Worm (Caenorhabditis elegans) whole organism, L3 larva: Measurements from ENCODE around the gene xpo-3.

ENCODE experiments used
- R02D3.7 ChIP-seq: fragments of 150-350 bp; optimal IDR thresholded peaks from 2 replicates; lab custom pipeline; 2014; ENCODE audit warnings: missing biosample characterization, missing genetic modification characterization
- ZK546.5 ChIP-seq: sonication (generic microtip); optimal IDR thresholded peaks from 2 replicates; lab custom pipeline; 2017; ENCODE audit warnings: missing biosample characterization, missing genetic modification characterization
- ceh-16 ChIP-seq: sonication (generic microtip); optimal IDR thresholded peaks from 2 replicates; lab custom pipeline; 2017; ENCODE audit warnings: missing biosample characterization, missing genetic modification characterization
- ceh-82 ChIP-seq: fragments of 150-350 bp; optimal IDR thresholded peaks from 2 replicates; lab custom pipeline; 2014; ENCODE audit warnings: missing biosample characterization, missing genetic modification characterization
- ceh-9 ChIP-seq: sonication (generic microtip); optimal IDR thresholded peaks from 2 replicates; lab custom pipeline; 2018; ENCODE audit warnings: missing biosample characterization, missing genetic modification characterization
- daf-12 ChIP-seq: fragments of 150-350 bp; optimal IDR thresholded peaks from 2 replicates; lab custom pipeline; 2014; ENCODE audit warnings: missing biosample characterization, missing genetic modification reagents, missing genetic modification characterization
- egl-27 ChIP-seq: sonication (generic microtip); optimal IDR thresholded peaks from 4 replicates; lab custom pipeline; 2017; ENCODE audit warnings: missing biosample characterization, missing genetic modification reagents, missing genetic modification characterization
- elt-1 ChIP-seq: fragments of 150-350 bp; optimal IDR thresholded peaks from 2 replicates; lab custom pipeline; 2014; ENCODE audit warnings: missing biosample characterization, missing genetic modification characterization
- elt-2 ChIP-seq: sonication (generic microtip); optimal IDR thresholded peaks from 2 replicates; lab custom pipeline; 2016; ENCODE audit warnings: missing genetic modification reagents, mild to moderate bottlenecking, missing genetic modification characterization, missing compliant biosample characterization
- elt-3 ChIP-seq, 3 experiments: fragments of 150-350 bp in 1 of 3; sonication (generic microtip) in 2 of 3; optimal IDR thresholded peaks; 2 replicates in 2 of 3; 4 replicates in 1 of 3; lab custom pipeline; 2014 to 2017; ENCODE audit warnings: missing biosample characterization in 3 of 3, missing genetic modification characterization in 3 of 3
- eor-1 ChIP-seq, 2 experiments: fragments of 150-350 bp; optimal IDR thresholded peaks; 2 replicates each; lab custom pipeline; 2014 to 2018; ENCODE audit warnings: missing biosample characterization in 2 of 2, missing genetic modification characterization in 2 of 2
- fkh-10 ChIP-seq: sonication (generic microtip); optimal IDR thresholded peaks from 2 replicates; lab custom pipeline; 2017; ENCODE audit warnings: missing biosample characterization, missing genetic modification reagents, missing genetic modification characterization
- fkh-2 ChIP-seq: fragments of 150-350 bp; optimal IDR thresholded peaks from 2 replicates; lab custom pipeline; 2014; ENCODE audit warnings: missing biosample characterization, missing genetic modification reagents, missing genetic modification characterization
- fos-1 ChIP-seq: fragments of 150-350 bp; optimal IDR thresholded peaks from 2 replicates; lab custom pipeline; 2014; ENCODE audit warnings: missing biosample characterization, missing genetic modification characterization
- jun-1 ChIP-seq: fragments of 150-350 bp; optimal IDR thresholded peaks from 2 replicates; lab custom pipeline; 2014; ENCODE audit warnings: missing biosample characterization, missing genetic modification reagents, missing genetic modification characterization
- lin-15B ChIP-seq: fragments of 150-350 bp; optimal IDR thresholded peaks from 2 replicates; lab custom pipeline; 2014; ENCODE audit warnings: missing biosample characterization, missing genetic modification characterization
- lsy-12 ChIP-seq: sonication (generic microtip); optimal IDR thresholded peaks from 2 replicates; lab custom pipeline; 2016; ENCODE audit warnings: mild to moderate bottlenecking, missing genetic modification characterization, missing compliant biosample characterization
- mdl-1 ChIP-seq: fragments of 150-350 bp; optimal IDR thresholded peaks from 2 replicates; lab custom pipeline; 2014; ENCODE audit warnings: missing biosample characterization, missing genetic modification characterization
- mml-1 ChIP-seq: fragments of 150-350 bp; sonication (generic microtip); optimal IDR thresholded peaks from 3 replicates; lab custom pipeline; 2014; ENCODE audit warnings: missing biosample characterization, missing genetic modification characterization
- nhr-11 ChIP-seq: fragments of 150-350 bp; optimal IDR thresholded peaks from 2 replicates; lab custom pipeline; 2014; ENCODE audit warnings: missing biosample characterization, missing genetic modification characterization
- nhr-12 ChIP-seq: fragments of 150-350 bp; optimal IDR thresholded peaks from 2 replicates; lab custom pipeline; 2014; ENCODE audit warnings: missing biosample characterization, missing genetic modification characterization
- nhr-23 ChIP-seq: fragments of 150-350 bp; optimal IDR thresholded peaks from 2 replicates; lab custom pipeline; 2014; ENCODE audit warnings: missing biosample characterization, missing genetic modification reagents, missing genetic modification characterization
- nhr-237 ChIP-seq: fragments of 150-350 bp; optimal IDR thresholded peaks from 2 replicates; lab custom pipeline; 2014; ENCODE audit warnings: missing biosample characterization, missing genetic modification characterization
- nhr-25 ChIP-seq: sonication (generic microtip); optimal IDR thresholded peaks from 2 replicates; lab custom pipeline; 2017; ENCODE audit warnings: missing biosample characterization, missing genetic modification characterization
- nhr-28 ChIP-seq: fragments of 150-350 bp; optimal IDR thresholded peaks from 2 replicates; lab custom pipeline; 2014; ENCODE audit warnings: missing biosample characterization, missing genetic modification characterization
- nhr-43 ChIP-seq: sonication (generic microtip); optimal IDR thresholded peaks from 2 replicates; lab custom pipeline; 2016; ENCODE audit warnings: mild to moderate bottlenecking, missing genetic modification characterization, missing compliant biosample characterization; ENCODE audit not compliant: poor library complexity, severe bottlenecking
- nhr-76 ChIP-seq: fragments of 150-350 bp; sonication (generic microtip); optimal IDR thresholded peaks from 5 replicates; lab custom pipeline; 2014; ENCODE audit warnings: missing biosample characterization, missing genetic modification characterization
- nhr-77 ChIP-seq: fragments of 150-350 bp; optimal IDR thresholded peaks from 2 replicates; lab custom pipeline; 2014; ENCODE audit warnings: missing biosample characterization, missing genetic modification characterization
- pqm-1 ChIP-seq: fragments of 150-350 bp; optimal IDR thresholded peaks from 2 replicates; lab custom pipeline; 2017; ENCODE audit warnings: missing biosample characterization, missing genetic modification characterization, inconsistent platforms
- sea-2 ChIP-seq: fragments of 150-350 bp; sonication (generic microtip); optimal IDR thresholded peaks from 4 replicates; lab custom pipeline; 2014; ENCODE audit warnings: missing biosample characterization, missing genetic modification reagents, missing genetic modification characterization
- skn-1 ChIP-seq: fragments of 150-350 bp; optimal IDR thresholded peaks from 2 replicates; lab custom pipeline; 2014; ENCODE audit warnings: missing biosample characterization, missing genetic modification characterization
- snpc-4 ChIP-seq: fragments of 150-350 bp; optimal IDR thresholded peaks from 2 replicates; lab custom pipeline; 2014; ENCODE audit warnings: missing biosample characterization, missing genetic modification characterization
- tbx-2 ChIP-seq: sonication (generic microtip); optimal IDR thresholded peaks from 2 replicates; lab custom pipeline; 2016; ENCODE audit warnings: mild to moderate bottlenecking, missing genetic modification characterization, missing compliant biosample characterization
- unc-62 ChIP-seq: fragments of 150-350 bp; sonication (generic microtip); optimal IDR thresholded peaks from 4 replicates; lab custom pipeline; 2014; ENCODE audit warnings: missing biosample characterization, missing genetic modification reagents, missing genetic modification characterization
- zag-1 ChIP-seq: fragments of 150-350 bp; optimal IDR thresholded peaks from 2 replicates; lab custom pipeline; 2014; ENCODE audit warnings: missing biosample characterization, missing genetic modification characterization
- ztf-11 ChIP-seq: fragments of 150-350 bp; optimal IDR thresholded peaks from 2 replicates; lab custom pipeline; 2014; ENCODE audit warnings: missing biosample characterization, missing genetic modification characterization
- ztf-4 ChIP-seq: fragments of 150-350 bp; optimal IDR thresholded peaks from 2 replicates; lab custom pipeline; 2014; ENCODE audit warnings: missing biosample characterization, missing genetic modification characterization

Gene xpo-3

DNA sequence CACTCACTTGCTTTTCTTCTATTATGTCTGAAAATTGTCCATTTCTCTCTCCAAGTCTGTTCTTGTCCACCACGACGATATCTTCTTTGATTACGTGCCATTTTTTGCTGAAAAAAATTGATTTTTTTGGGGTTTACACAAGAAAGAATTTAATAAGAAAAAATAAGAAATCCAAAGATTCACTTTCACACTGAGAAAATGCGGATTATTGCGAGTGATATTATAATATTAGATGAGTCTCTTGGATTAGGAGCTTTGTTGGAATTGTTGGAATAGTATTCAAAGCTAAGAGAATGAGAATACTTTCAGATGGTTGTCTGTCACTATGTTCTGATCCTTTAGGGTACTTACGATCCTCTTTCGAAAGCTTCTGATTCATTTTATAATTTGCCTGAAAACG is 15.0 kb upstream of the xpo-3 start, which contains the start of gene F20D12.7:
TSS of gene F20D12.7 (minus strand) at position 101 of the 400 bp plus-strand sequence.
- TF ChIP-seq ZK546.5 (no peak), elt-2 (tag; lab: Kevin White, UChicago) (no peak), nhr-23 (tag; lab: Kevin White, UChicago) (no peak)

DNA sequence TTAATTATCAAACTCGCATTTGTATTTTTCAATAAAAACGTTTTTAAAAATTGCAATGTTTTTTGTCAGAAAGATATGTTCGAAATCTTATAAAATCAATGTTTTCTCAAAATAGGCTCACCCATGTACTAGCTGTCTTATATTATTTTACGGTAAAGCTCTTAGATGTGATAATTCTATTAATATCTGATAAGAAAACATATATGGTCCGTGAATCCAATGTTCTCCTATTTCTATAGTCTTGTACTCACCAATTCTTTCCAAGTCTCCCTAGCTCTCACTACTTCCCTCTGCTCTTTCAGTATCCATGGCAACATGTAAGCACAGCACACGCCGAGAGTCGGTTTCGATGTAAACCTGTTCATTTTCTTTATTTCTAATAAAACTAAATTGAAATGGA is 9.9 kb upstream of the xpo-3 start, which contains the start of gene bbs-2:
TSS of gene bbs-2 (plus strand) at position 301 of the 400 bp plus-strand sequence.
- TF ChIP-seq tbx-2 (tag; lab: Kevin White, UChicago) (no peak), ceh-82 (tag; lab: Kevin White, UChicago) (no peak), unc-62 (GFP tag; lab: Kevin White, UChicago) (no peak), nhr-12 (tag; lab: Kevin White, UChicago) (no peak), nhr-23 (tag; lab: Kevin White, UChicago) (no peak), nhr-43 (tag; lab: Kevin White, UChicago) (no peak), fkh-2 (tag; lab: Kevin White, UChicago) (no peak), lsy-12 (no peak), R02D3.7 (tag; lab: Kevin White, UChicago) (no peak)

DNA sequence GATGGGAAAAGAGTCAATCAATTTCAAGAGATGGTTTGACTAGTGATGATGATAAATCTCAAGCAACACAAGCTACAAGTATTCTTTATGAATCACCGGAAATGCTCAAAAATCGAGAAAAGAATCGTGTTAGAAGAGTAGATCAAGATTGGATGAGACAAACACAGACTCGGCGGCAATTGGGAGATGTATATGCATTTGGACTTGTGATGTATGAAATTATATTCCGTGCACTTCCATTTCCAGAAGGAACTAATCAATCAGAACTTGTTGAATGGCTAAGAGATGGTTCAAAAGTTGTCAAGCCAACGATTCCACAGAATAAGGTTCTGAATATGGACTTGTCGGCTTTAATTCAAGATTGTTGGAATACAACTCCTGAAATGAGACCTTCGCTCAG is 8.0 kb upstream of the xpo-3 start:
- TF ChIP-seq skn-1 (tag; lab: Kevin White, UChicago) = no peak
- TF ChIP-seq nhr-28 (tag; lab: Kevin White, UChicago) = no peak
- TF ChIP-seq nhr-12 (tag; lab: Kevin White, UChicago) = no peak
- no peak for TF ChIP-seq snpc-4 (tag; lab: Kevin White, UChicago)
- no peak for TF ChIP-seq mml-1
- TF ChIP-seq elt-3 (tag; optimal IDR thresholded peaks at IDR 0.05; lab: Kevin White, UChicago) = no peak
- TF ChIP-seq lin-15B (tag; lab: Kevin White, UChicago) = no peak
- TF ChIP-seq nhr-77 = no peak
- no peak for TF ChIP-seq elt-1
- TF ChIP-seq ztf-4 (tag; lab: Kevin White, UChicago) = no peak
- no peak for TF ChIP-seq ztf-11 (tag; lab: Kevin White, UChicago)
- no peak for TF ChIP-seq sea-2 (GFP tag; lab: Kevin White, UChicago)
- TF ChIP-seq nhr-23 (tag; lab: Kevin White, UChicago) = no peak
- TF ChIP-seq zag-1 (tag; lab: Kevin White, UChicago) = no peak
- TF ChIP-seq lsy-12 = no peak
- TF ChIP-seq jun-1 (tag; lab: Kevin White, UChicago) = no peak
- no peak for TF ChIP-seq unc-62 (GFP tag; lab: Kevin White, UChicago)
- TF ChIP-seq ceh-9 = no peak
- TF ChIP-seq ceh-82 (tag; lab: Kevin White, UChicago) = no peak

DNA sequence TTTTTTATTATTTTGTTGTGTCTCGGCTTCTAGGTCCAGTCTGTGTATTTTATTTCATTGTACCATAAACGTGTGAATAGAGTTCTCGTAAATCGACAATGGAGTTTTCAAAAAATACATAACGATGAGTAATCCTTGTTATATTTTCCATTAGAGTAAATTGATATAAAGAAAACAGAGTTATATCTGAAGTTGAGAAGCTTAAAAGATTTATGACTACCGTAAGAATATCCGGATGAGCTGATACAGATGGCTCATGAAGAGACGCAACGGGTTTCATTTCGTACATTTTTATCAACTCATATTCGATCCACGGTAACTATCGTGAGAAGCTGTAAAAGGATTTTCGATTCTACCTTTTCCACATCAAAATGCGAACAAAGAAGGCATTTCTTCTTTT is 4.0 kb upstream of the xpo-3 start, which contains the start of gene gcy-8:
TSS of gene gcy-8 (plus strand) at position 301 of the 400 bp plus-strand sequence.
- no peak for TF ChIP-seq egl-27 (tag; lab: Kevin White, UChicago)
- no peak for TF ChIP-seq ceh-9
- TF ChIP-seq daf-12 (tag; lab: Kevin White, UChicago) = no peak
- no peak for TF ChIP-seq elt-2 (tag; lab: Kevin White, UChicago)
- no peak for TF ChIP-seq fos-1 (tag; lab: Kevin White, UChicago)
- no peak for TF ChIP-seq pqm-1
- TF ChIP-seq ZK546.5 = no peak
- TF ChIP-seq mdl-1 (tag; lab: Kevin White, UChicago) = no peak
- no peak for TF ChIP-seq fkh-10 (GFP tag; lab: Kevin White, UChicago)
- no peak for TF ChIP-seq nhr-25 (tag; lab: Kevin White, UChicago)
- no peak for TF ChIP-seq nhr-76 (tag; lab: Kevin White, UChicago)
- no peak for TF ChIP-seq nhr-23 (tag; lab: Kevin White, UChicago)
- TF ChIP-seq, all 47 proteins: peak for 0

DNA sequence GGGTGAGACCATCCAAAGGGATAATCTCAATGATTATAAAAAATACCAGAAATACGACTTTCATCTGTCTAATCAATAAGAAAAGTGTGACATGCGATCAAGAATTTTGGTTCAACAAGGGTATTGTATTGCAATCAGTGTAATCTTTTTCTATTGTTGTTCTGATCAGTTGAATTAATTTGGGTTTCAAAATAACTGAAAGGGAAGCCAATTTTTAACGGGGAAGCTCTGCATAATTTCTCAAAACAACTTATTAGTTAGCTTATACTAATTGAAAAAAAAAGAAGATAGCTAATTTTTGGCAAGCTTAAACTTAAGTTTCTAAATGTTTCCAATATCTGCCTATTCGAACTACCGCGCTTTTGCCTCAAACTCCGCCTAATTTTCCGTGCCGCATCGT is 3.4 kb upstream of the xpo-3 start, which contains the start of gene C49H3.12:
TSS of gene C49H3.12 (minus strand) at position 101 of the 400 bp plus-strand sequence.
- TF ChIP-seq daf-12 (tag; lab: Kevin White, UChicago) (no peak), ceh-16 (tag; lab: Kevin White, UChicago) (no peak), eor-1 (tag; optimal IDR thresholded peaks at IDR 0.05; lab: Kevin White, UChicago) (no peak), nhr-237 (tag; lab: Kevin White, UChicago) (no peak), nhr-11 (tag; lab: Kevin White, UChicago) (no peak), nhr-43 (tag; lab: Kevin White, UChicago) (no peak), ztf-11 (tag; lab: Kevin White, UChicago) (no peak), mdl-1 (tag; lab: Kevin White, UChicago) (no peak)
